Worm (Caenorhabditis elegans) whole organism, L4 larva: Measurements from ENCODE around the gene F46G10.1.

Experiments used
- D1046.2 ChIP-seq: fragments of 200-800 bp; sonication (Bioruptor generic); IDR thresholded peaks from 2 replicates; pipeline ENCODE4 v1.3.6; 2022; ENCODE audit warnings: missing genetic modification characterization, missing compliant biosample characterization
- F37D6.2 ChIP-seq: sonication (generic microtip); optimal IDR thresholded peaks from 2 replicates; lab custom pipeline; 2016; ENCODE audit warnings: mild to moderate bottlenecking, missing genetic modification characterization, missing compliant biosample characterization
- F44E2.7 ChIP-seq: fragments of 200-800 bp; sonication (Bioruptor generic); IDR thresholded peaks from 2 replicates; pipeline ENCODE4 v2.1.2; 2022; ENCODE audit warnings: missing genetic modification characterization, missing compliant biosample characterization
- F49E8.2 ChIP-seq: sonication (generic microtip); optimal IDR thresholded peaks from 2 replicates; lab custom pipeline; 2016; ENCODE audit warnings: missing compliant biosample characterization, mild to moderate bottlenecking, missing genetic modification characterization, borderline replicate concordance
- R02D3.7 ChIP-seq: fragments of 150-350 bp; sonication (generic microtip); optimal IDR thresholded peaks from 3 replicates; lab custom pipeline; 2014; ENCODE audit warnings: missing biosample characterization, missing genetic modification characterization
- T20F7.1 ChIP-seq: fragments of 200-800 bp; sonication (Bioruptor generic); optimal IDR thresholded peaks from 2 replicates; lab custom pipeline; 2018; ENCODE audit warnings: mild to moderate bottlenecking, missing genetic modification characterization, missing compliant biosample characterization
- T26A8.4 ChIP-seq: fragments of 200-800 bp; sonication (Bioruptor generic); IDR thresholded peaks from 2 replicates; pipeline ENCODE4 v1.3.6; 2022; ENCODE audit warnings: missing genetic modification characterization, missing compliant biosample characterization
- Y105C5A.15 ChIP-seq: fragments of 200-800 bp; sonication (Bioruptor generic); IDR thresholded peaks from 2 replicates; pipeline ENCODE4 v1.3.6; 2022; ENCODE audit warnings: missing genetic modification characterization, missing compliant biosample characterization
- Y5F2A.4 ChIP-seq: fragments of 200-800 bp; sonication (Bioruptor generic); optimal IDR thresholded peaks from 2 replicates; lab custom pipeline; 2018; ENCODE audit warnings: mild to moderate bottlenecking, missing genetic modification characterization, missing compliant biosample characterization
- Y75B8A.6 ChIP-seq: fragments of 200-800 bp; sonication (Bioruptor generic); IDR thresholded peaks from 2 replicates; pipeline ENCODE4 v1.3.6; 2022; ENCODE audit warnings: missing genetic modification reagents, missing genetic modification characterization, missing compliant biosample characterization
- aha-1 ChIP-seq: fragments of 150-350 bp; peaks from one replicate; lab custom pipeline; 2014; ENCODE audit warnings: missing biosample characterization, missing genetic modification characterization
- arid-1 ChIP-seq: fragments of 200-800 bp; sonication (Bioruptor generic); conservative IDR thresholded peaks from 2 replicates; pipeline ENCODE4 v1.3.6; 2022; ENCODE audit warnings: missing genetic modification reagents, missing genetic modification characterization, missing compliant biosample characterization
- attf-4 ChIP-seq: sonication (generic microtip); optimal IDR thresholded peaks from 3 replicates; lab custom pipeline; 2017; ENCODE audit warnings: missing biosample characterization, missing genetic modification characterization
- ceh-44 ChIP-seq: fragments of 200-800 bp; sonication (Bioruptor generic); IDR thresholded peaks from 2 replicates; pipeline ENCODE4 v1.3.6; 2022; ENCODE audit warnings: missing genetic modification reagents, missing genetic modification characterization, missing compliant biosample characterization
- ctbp-1 ChIP-seq: fragments of 200-800 bp; sonication (Bioruptor generic); IDR thresholded peaks from 2 replicates; pipeline ENCODE4 v1.3.6; 2022; ENCODE audit warnings: missing genetic modification reagents, missing genetic modification characterization, missing compliant biosample characterization
- daf-16 ChIP-seq, 3 experiments: sonication (generic microtip); optimal IDR thresholded peaks; 2 replicates each; lab custom pipeline; 2016 to 2017; ENCODE audit warnings: missing genetic modification characterization in 3 of 3, missing genetic modification reagents in 3 of 3, mild to moderate bottlenecking in 2 of 3, missing compliant biosample characterization in 2 of 3, missing biosample characterization in 1 of 3, moderate library complexity in 1 of 3
- dmd-9 ChIP-seq: fragments of 200-800 bp; sonication (Bioruptor generic); IDR thresholded peaks from 2 replicates; pipeline ENCODE4 v1.3.6; 2022; ENCODE audit warnings: missing genetic modification reagents, missing genetic modification characterization, missing compliant biosample characterization
- dpl-1 ChIP-seq: fragments of 150-350 bp; optimal IDR thresholded peaks from 2 replicates; lab custom pipeline; 2014; ENCODE audit warnings: missing biosample characterization, missing genetic modification reagents, missing genetic modification characterization
- egl-27 ChIP-seq: sonication (generic microtip); optimal IDR thresholded peaks from 3 replicates; lab custom pipeline; 2017; ENCODE audit warnings: missing biosample characterization, missing genetic modification reagents, missing genetic modification characterization
- egl-43 ChIP-seq: fragments of 200-800 bp; sonication (Bioruptor generic); IDR thresholded peaks from 2 replicates; pipeline ENCODE4 v1.3.6; 2022; ENCODE audit warnings: missing genetic modification reagents, missing genetic modification characterization, missing compliant biosample characterization
- hif-1 ChIP-seq, 2 experiments: sonication (generic microtip); optimal IDR thresholded peaks; 2 replicates each; lab custom pipeline; 2016 to 2017; ENCODE audit warnings: missing compliant biosample characterization in 2 of 2, missing genetic modification characterization in 2 of 2, missing genetic modification reagents in 2 of 2, missing genotype in 2 of 2, mild to moderate bottlenecking in 1 of 2
- hlh-11 ChIP-seq: fragments of 200-800 bp; sonication (Bioruptor generic); optimal IDR thresholded peaks from 2 replicates; lab custom pipeline; 2018; ENCODE audit warnings: mild to moderate bottlenecking, missing genetic modification characterization, missing compliant biosample characterization
- lim-7 ChIP-seq: fragments of 200-800 bp; sonication (Bioruptor generic); IDR thresholded peaks from 2 replicates; pipeline ENCODE4 v1.3.6; 2022; ENCODE audit warnings: missing genetic modification characterization, missing compliant biosample characterization
- lin-13 ChIP-seq: fragments of 150-350 bp; optimal IDR thresholded peaks from 2 replicates; lab custom pipeline; 2014; ENCODE audit warnings: missing biosample characterization, missing genetic modification reagents, missing genetic modification characterization
- lin-15B ChIP-seq: fragments of 150-350 bp; sonication (generic microtip); optimal IDR thresholded peaks from 3 replicates; lab custom pipeline; 2014; ENCODE audit warnings: missing biosample characterization, missing genetic modification characterization
- lin-29 ChIP-seq: fragments of 200-800 bp; sonication (Bioruptor generic); IDR thresholded peaks from 2 replicates; pipeline ENCODE4 v1.3.6; 2022; ENCODE audit warnings: missing genetic modification reagents, missing genetic modification characterization, missing compliant biosample characterization
- lin-38 ChIP-seq: fragments of 200-800 bp; sonication (Bioruptor generic); IDR thresholded peaks from 2 replicates; pipeline ENCODE4 v1.3.6; 2022; ENCODE audit warnings: missing genetic modification reagents, missing genetic modification characterization, missing compliant biosample characterization
- lin-39 ChIP-seq: fragments of 150-350 bp; optimal IDR thresholded peaks from 2 replicates; lab custom pipeline; 2014; ENCODE audit warnings: missing biosample characterization, missing genetic modification reagents, missing genetic modification characterization
- madf-5 ChIP-seq, 2 experiments: fragments of 200-800 bp; sonication (Bioruptor generic); IDR thresholded peaks; 2 replicates each; pipeline ENCODE4 v1.3.6; 2022; ENCODE audit warnings: missing compliant biosample characterization in 2 of 2, missing genetic modification characterization in 2 of 2
- madf-9 ChIP-seq: fragments of 200-800 bp; sonication (Bioruptor generic); conservative IDR thresholded peaks from 2 replicates; pipeline ENCODE4 v1.3.6; 2022; ENCODE audit warnings: missing genetic modification reagents, missing genetic modification characterization, missing compliant biosample characterization
- mep-1 ChIP-seq: fragments of 150-350 bp; sonication (generic microtip); optimal IDR thresholded peaks from 3 replicates; lab custom pipeline; 2014; ENCODE audit warnings: missing biosample characterization, missing genetic modification characterization
- mes-2 ChIP-seq: sonication (generic microtip); optimal IDR thresholded peaks from 2 replicates; lab custom pipeline; 2016; ENCODE audit warnings: missing genotype, mild to moderate bottlenecking, missing genetic modification characterization, missing compliant biosample characterization; ENCODE audit not compliant: poor library complexity, severe bottlenecking
- mxl-2 ChIP-seq: fragments of 200-800 bp; sonication (Bioruptor generic); conservative IDR thresholded peaks from 2 replicates; pipeline ENCODE4 v1.3.6; 2022; ENCODE audit warnings: missing genetic modification reagents, missing genetic modification characterization, missing compliant biosample characterization
- nhr-102 ChIP-seq: sonication (generic microtip); optimal IDR thresholded peaks from 2 replicates; lab custom pipeline; 2016; ENCODE audit warnings: mild to moderate bottlenecking, missing genetic modification characterization, moderate library complexity, missing compliant biosample characterization
- nhr-11 ChIP-seq: fragments of 150-350 bp; optimal IDR thresholded peaks from 2 replicates; lab custom pipeline; 2014; ENCODE audit warnings: missing biosample characterization, missing genetic modification characterization
- nhr-111 ChIP-seq: fragments of 200-800 bp; sonication (Bioruptor generic); optimal IDR thresholded peaks from 2 replicates; lab custom pipeline; 2018; ENCODE audit warnings: mild to moderate bottlenecking, missing genetic modification characterization, missing compliant biosample characterization
- nhr-28 ChIP-seq: fragments of 150-350 bp; optimal IDR thresholded peaks from 2 replicates; lab custom pipeline; 2014; ENCODE audit warnings: missing biosample characterization, missing genetic modification characterization
- nhr-41 ChIP-seq: fragments of 200-800 bp; sonication (Bioruptor generic); IDR thresholded peaks from 2 replicates; pipeline ENCODE4 v1.3.6; 2022; ENCODE audit warnings: missing genetic modification reagents, missing genetic modification characterization, missing compliant biosample characterization
- nhr-42 ChIP-seq: fragments of 200-800 bp; sonication (Bioruptor generic); IDR thresholded peaks from 2 replicates; pipeline ENCODE4 v1.3.6; 2022; ENCODE audit warnings: missing genetic modification characterization, missing compliant biosample characterization
- nhr-48 ChIP-seq: sonication (generic microtip); optimal IDR thresholded peaks from 2 replicates; lab custom pipeline; 2016; ENCODE audit warnings: mild to moderate bottlenecking, missing genetic modification characterization, missing compliant biosample characterization
- nhr-76 ChIP-seq: fragments of 150-350 bp; optimal IDR thresholded peaks from 2 replicates; lab custom pipeline; 2014; ENCODE audit warnings: missing biosample characterization, missing genetic modification characterization
- nhr-77 ChIP-seq: fragments of 150-350 bp; optimal IDR thresholded peaks from 2 replicates; lab custom pipeline; 2014; ENCODE audit warnings: missing biosample characterization, missing genetic modification characterization
- php-3 ChIP-seq: fragments of 200-800 bp; sonication (Bioruptor generic); IDR thresholded peaks from 2 replicates; pipeline ENCODE4 v1.3.6; 2022; ENCODE audit warnings: missing genetic modification reagents, missing genetic modification characterization, missing compliant biosample characterization
- rbr-2 ChIP-seq: sonication (generic microtip); optimal IDR thresholded peaks from 2 replicates; lab custom pipeline; 2016; ENCODE audit warnings: missing genotype, missing genetic modification characterization, missing compliant biosample characterization
- set-16 ChIP-seq: fragments of 200-800 bp; sonication (Bioruptor generic); IDR thresholded peaks from 2 replicates; pipeline ENCODE4 v1.3.6; 2022; ENCODE audit warnings: missing genetic modification reagents, missing genetic modification characterization, missing compliant biosample characterization
- tra-1 ChIP-seq: fragments of 200-800 bp; sonication (Bioruptor generic); IDR thresholded peaks from 2 replicates; pipeline ENCODE4 v1.3.6; 2022; ENCODE audit warnings: missing genetic modification reagents, missing genetic modification characterization, missing compliant biosample characterization
- unc-39 ChIP-seq: sonication (generic microtip); optimal IDR thresholded peaks from 2 replicates; lab custom pipeline; 2017; ENCODE audit warnings: missing biosample characterization, missing genetic modification characterization
- unc-62 ChIP-seq, 3 experiments: fragments of 150-350 bp in 1 of 3; sonication (generic microtip); optimal IDR thresholded peaks in 2 of 3; peaks in 1 of 3; 1 replicate in 1 of 3; 2 replicates in 2 of 3; lab custom pipeline; 2014 to 2017; ENCODE audit warnings: missing biosample characterization in 3 of 3, missing genetic modification characterization in 3 of 3, missing genetic modification reagents in 3 of 3, missing genotype in 1 of 3
- vab-7 ChIP-seq: fragments of 200-800 bp; sonication (Bioruptor generic); IDR thresholded peaks from 2 replicates; pipeline ENCODE4 v1.3.6; 2022; ENCODE audit warnings: missing genetic modification reagents, missing genetic modification characterization, missing compliant biosample characterization
- zfp-2 ChIP-seq: sonication (generic microtip); optimal IDR thresholded peaks from 2 replicates; lab custom pipeline; 2016; ENCODE audit warnings: mild to moderate bottlenecking, missing genetic modification characterization, missing compliant biosample characterization
- zip-2 ChIP-seq: fragments of 150-350 bp; optimal IDR thresholded peaks from 2 replicates; lab custom pipeline; 2014; ENCODE audit warnings: missing biosample characterization, missing genetic modification characterization

Gene F46G10.1

ce11 chrX:13358573-13358972 lies 47.0 kb upstream of the F46G10.1 start (continued):
- TF ChIP-seq ceh-44: no peak
- no peak for TF ChIP-seq vab-7 (GFP tag; lab: Robert Waterston, UW)
- peak; percentile 21; the same call in 1 of the 2 replicates for TF ChIP-seq set-16
- TF ChIP-seq lin-38 (GFP tag; lab: Robert Waterston, UW): no peak
- peak; percentile 49 for TF ChIP-seq rbr-2 (tag; lab: Kevin White, UChicago)
- TF ChIP-seq dpl-1 (GFP tag; lab: Kevin White, UChicago): peak; percentile 13
- TF ChIP-seq nhr-102: peak; percentile 83
- TF ChIP-seq D1046.2 (GFP tag; lab: Robert Waterston, UW): no peak
- TF ChIP-seq T20F7.1 (GFP tag; lab: Kevin White, UChicago): no peak
- TF ChIP-seq egl-27 (tag; lab: Kevin White, UChicago): peak; percentile 77
- TF ChIP-seq F37D6.2: no peak
- no peak for TF ChIP-seq zfp-2
- TF ChIP-seq egl-43 (GFP tag; lab: Robert Waterston, UW): 0 out of 2 replicates have a peak, but pooled peaks have one; percentile 36
- TF ChIP-seq nhr-11 (tag; lab: Kevin White, UChicago): peak; percentile 95
- peak; percentile 45; the same call in 1 of the 2 replicates for TF ChIP-seq php-3 (GFP tag; lab: Robert Waterston, UW)
- TF ChIP-seq mes-2 (tag; lab: Kevin White, UChicago): peak; percentile 23
- TF ChIP-seq ctbp-1 (GFP tag; lab: Robert Waterston, UW): no peak
- peak; percentile 68; the same call in 1 of the 2 replicates for TF ChIP-seq nhr-42 (GFP tag; lab: Robert Waterston, UW)
- TF ChIP-seq nhr-111 (GFP tag; lab: Kevin White, UChicago): no peak
- no peak for TF ChIP-seq dmd-9
- peak; percentile 19 for TF ChIP-seq zip-2 (tag; lab: Kevin White, UChicago)
- peak; percentile 75 for TF ChIP-seq mep-1 (tag; lab: Kevin White, UChicago)
- no peak for TF ChIP-seq Y75B8A.6 (GFP tag; lab: Robert Waterston, UW)
- TF ChIP-seq lin-15B (tag; lab: Kevin White, UChicago): no peak
- TF ChIP-seq lim-7 (GFP tag; lab: Robert Waterston, UW): no peak
- TF ChIP-seq hlh-11 (tag; lab: Kevin White, UChicago): peak; percentile 95
- no peak for TF ChIP-seq unc-39 (tag; lab: Kevin White, UChicago)
- TF ChIP-seq madf-9 (GFP tag; lab: Robert Waterston, UW): 0 out of 2 replicates have a peak, but pooled peaks have one; percentile 34
- TF ChIP-seq lin-39 (tag; lab: Kevin White, UChicago): no peak
- TF ChIP-seq aha-1 (tag; lab: Kevin White, UChicago): peak; percentile 99
- TF ChIP-seq daf-16 (GFP tag; optimal IDR thresholded peaks at IDR 0.05; lab: Kevin White, UChicago): peak in 1 of 2 experiments; percentile 40
- TF ChIP-seq daf-16 (tag; optimal IDR thresholded peaks at IDR 0.05; lab: Kevin White, UChicago): peak; percentile 58
- TF ChIP-seq lin-13: no peak
- no peak for TF ChIP-seq arid-1 (GFP tag; lab: Robert Waterston, UW)
- TF ChIP-seq nhr-41 (GFP tag; lab: Robert Waterston, UW): no peak
- TF ChIP-seq nhr-77: peak; percentile 76
- no peak for TF ChIP-seq F44E2.7 (GFP tag; lab: Robert Waterston, UW)
- TF ChIP-seq tra-1 (GFP tag; lab: Robert Waterston, UW): peak; percentile 94
- peak; percentile 91 for TF ChIP-seq nhr-28
- no peak for TF ChIP-seq madf-5 (GFP tag; IDR thresholded peaks at IDR 0.05; lab: Robert Waterston, UW)
- no peak for TF ChIP-seq F49E8.2
- peak; percentile 53 to 96 for TF ChIP-seq hif-1 (tag; optimal IDR thresholded peaks at IDR 0.05; lab: Kevin White, UChicago)
- TF ChIP-seq T26A8.4 (GFP tag; lab: Robert Waterston, UW): peak; percentile 68
- TF ChIP-seq nhr-48 (tag; lab: Kevin White, UChicago): peak; percentile 98
- TF ChIP-seq mxl-2 (GFP tag; lab: Robert Waterston, UW): peak; percentile 99
- TF ChIP-seq lin-29 (GFP tag; lab: Robert Waterston, UW): no peak
- no peak for TF ChIP-seq R02D3.7 (tag; lab: Kevin White, UChicago)
- no peak for TF ChIP-seq attf-4 (tag; lab: Kevin White, UChicago)
- no peak for TF ChIP-seq nhr-76 (tag; lab: Kevin White, UChicago)
- no peak for TF ChIP-seq Y105C5A.15 (GFP tag; lab: Robert Waterston, UW)
- peak in 1 of 2 experiments; percentile 98 for TF ChIP-seq unc-62 (GFP tag; optimal IDR thresholded peaks at IDR 0.05 in 1 of 2; lab: Kevin White, UChicago)
- no peak for TF ChIP-seq unc-62 (tag; optimal IDR thresholded peaks at IDR 0.05; lab: Kevin White, UChicago)
- no peak for TF ChIP-seq Y5F2A.4 (GFP tag; lab: Kevin White, UChicago)
